Fruit fly (Drosophila melanogaster): ENCODE data around the gene Best4.

DNA sequence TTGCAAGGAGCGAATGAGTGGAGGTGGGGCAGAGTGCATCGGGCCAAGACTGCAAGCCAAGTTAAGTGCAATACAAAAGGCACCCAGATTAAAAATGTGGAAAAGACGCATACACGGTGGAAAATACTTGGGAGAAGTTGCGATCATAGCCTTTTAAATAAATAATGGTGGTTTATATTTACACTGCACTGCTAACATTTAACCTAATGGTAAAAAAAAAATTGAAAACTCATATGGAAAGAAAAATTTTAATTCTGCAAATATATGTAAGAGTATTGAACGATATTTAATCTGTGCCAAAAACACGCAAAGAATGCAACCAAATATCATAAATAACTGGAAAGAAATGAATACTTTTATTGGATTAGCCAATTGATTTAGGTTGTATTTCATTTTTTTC, 16.2 kb downstream of the Best4 start:
- TF ChIP-seq CG8478 (optimal IDR thresholded peaks at IDR 0.05) = no peak
- TF ChIP-seq CTCF (optimal IDR thresholded peaks at IDR 0.05) = no peak

Data from S2 (cell line).